Fruit fly (Drosophila melanogaster) whole organism: ENCODE results near the gene scny.
A peak's percentile ranks its signal among the peaks of the same experiment; 100 is the strongest.

Experiments used
- CG8478 ChIP-seq: fragments of >200 bp; optimal IDR thresholded peaks from 2 replicates; lab custom pipeline; 2018; ENCODE audit warnings: inconsistent platforms
- Dll ChIP-seq: fragments of >200 bp; optimal IDR thresholded peaks from 2 replicates; lab custom pipeline; 2017
- EcR ChIP-seq, 2 experiments: fragments of >200 bp; optimal IDR thresholded peaks; 2 replicates each; lab custom pipeline; 2017; ENCODE audit warnings: missing biosample characterization in 2 of 2, missing genetic modification characterization in 2 of 2, missing genetic modification reagents in 2 of 2
- pan ChIP-seq: fragments of >200 bp; optimal IDR thresholded peaks from 2 replicates; lab custom pipeline; 2017
- psq ChIP-seq: fragments of >200 bp; optimal IDR thresholded peaks from 2 replicates; lab custom pipeline; 2017
- usp ChIP-seq: fragments of >200 bp; optimal IDR thresholded peaks from 2 replicates; lab custom pipeline; 2017; ENCODE audit warnings: missing biosample characterization, missing genetic modification characterization, mixed read lengths

The scny gene

dm6 chr3L:5793967-5794366 is 25.2 kb downstream of the scny start, which contains the start of gene Bre1:
Gene Bre1, minus strand, starts transcription at chr3L:5794192.
- no peak for TF ChIP-seq EcR (GFP tag; optimal IDR thresholded peaks at IDR 0.05; lab: Kevin White, UChicago)
- TF ChIP-seq pan (lab: Kevin White, UChicago), result no peak
- no peak for TF ChIP-seq Dll (lab: Kevin White, UChicago)
- no peak for TF ChIP-seq CG8478
- no peak for TF ChIP-seq psq
- TF ChIP-seq usp (GFP tag; lab: Kevin White, UChicago), result no peak

dm6 chr3L:5796493-5796998 is 27.7 kb downstream of the scny start, which contains the start of gene Tektin-C:
Gene Tektin-C, minus strand, starts transcription at chr3L:5796543.
- no peak for TF ChIP-seq CG8478
- TF ChIP-seq EcR (GFP tag; optimal IDR thresholded peaks at IDR 0.05; lab: Kevin White, UChicago), result no peak
- TF ChIP-seq usp (GFP tag; lab: Kevin White, UChicago), result no peak
- no peak for TF ChIP-seq psq
- no peak for TF ChIP-seq pan (lab: Kevin White, UChicago)
- TF ChIP-seq Dll (lab: Kevin White, UChicago), result no peak

dm6 chr3L:5797274-5797673 is 28.5 kb downstream of the scny start:
- TF ChIP-seq psq (no peak), pan (lab: Kevin White, UChicago) (no peak), CG8478 (no peak), EcR (GFP tag; optimal IDR thresholded peaks at IDR 0.05; lab: Kevin White, UChicago) (no peak), usp (GFP tag; lab: Kevin White, UChicago) (no peak), Dll (lab: Kevin White, UChicago) (no peak)

dm6 chr3L:5802063-5802531 is 33.3 kb downstream of the scny start:
- TF ChIP-seq Dll (lab: Kevin White, UChicago) (no peak), usp (GFP tag; lab: Kevin White, UChicago) (no peak), CG8478 (no peak), pan (lab: Kevin White, UChicago) (no peak), psq (no peak), EcR (GFP tag; optimal IDR thresholded peaks at IDR 0.05; lab: Kevin White, UChicago) (no peak)

- no peak for TF ChIP-seq CG8478
- TF ChIP-seq EcR (GFP tag; optimal IDR thresholded peaks at IDR 0.05; lab: Kevin White, UChicago), result no peak
- TF ChIP-seq usp (GFP tag; lab: Kevin White, UChicago), result no peak
- TF ChIP-seq Dll (lab: Kevin White, UChicago), result no peak
- no peak for TF ChIP-seq pan (lab: Kevin White, UChicago)
- no peak for TF ChIP-seq psq
Measured at dm6 chr3L:5802733-5803132, 33.9 kb downstream of the scny start, which contains the start of gene CG42272. Gene CG42272, plus strand, starts transcription at chr3L:5803033.

- no peak for TF ChIP-seq pan (lab: Kevin White, UChicago)
- TF ChIP-seq usp (GFP tag; lab: Kevin White, UChicago), result no peak
- no peak for TF ChIP-seq EcR (GFP tag; optimal IDR thresholded peaks at IDR 0.05; lab: Kevin White, UChicago)
- TF ChIP-seq CG8478, result no peak
- no peak for TF ChIP-seq Dll (lab: Kevin White, UChicago)
Measured at dm6 chr3L:5807370-5808100, 38.7 kb downstream of the scny start.

dm6 chr3L:5808101-5808433 is 39.3 kb downstream of the scny start:
- TF ChIP-seq CG8478, result no peak
- TF ChIP-seq psq, result no peak
- no peak for TF ChIP-seq Dll (lab: Kevin White, UChicago)
- TF ChIP-seq EcR (GFP tag; optimal IDR thresholded peaks at IDR 0.05; lab: Kevin White, UChicago), result no peak
- TF ChIP-seq usp (GFP tag; lab: Kevin White, UChicago), result no peak
- TF ChIP-seq pan (lab: Kevin White, UChicago), result no peak

dm6 chr3L:5808540-5809200 is 39.9 kb downstream of the scny start:
- TF ChIP-seq psq, result no peak
- TF ChIP-seq pan (lab: Kevin White, UChicago), result peak; percentile 18

- TF ChIP-seq Dll (lab: Kevin White, UChicago) (no peak), psq (no peak), EcR (GFP tag; optimal IDR thresholded peaks at IDR 0.05; lab: Kevin White, UChicago) (no peak), pan (lab: Kevin White, UChicago) (no peak), usp (GFP tag; lab: Kevin White, UChicago) (no peak)
Measured at dm6 chr3L:5809201-5809584, 40.4 kb downstream of the scny start.

dm6 chr3L:5809642-5810279 is 41.0 kb downstream of the scny start:
- TF ChIP-seq usp (GFP tag; lab: Kevin White, UChicago), result no peak
- TF ChIP-seq CG8478, result no peak
- no peak for TF ChIP-seq Dll (lab: Kevin White, UChicago)
- no peak for TF ChIP-seq psq
- no peak for TF ChIP-seq EcR (GFP tag; optimal IDR thresholded peaks at IDR 0.05; lab: Kevin White, UChicago)
- TF ChIP-seq pan (lab: Kevin White, UChicago), result no peak

- TF ChIP-seq Dll (lab: Kevin White, UChicago), result no peak
- no peak for TF ChIP-seq CG8478
- no peak for TF ChIP-seq pan (lab: Kevin White, UChicago)
- no peak for TF ChIP-seq psq
- TF ChIP-seq usp (GFP tag; lab: Kevin White, UChicago), result no peak
Measured at dm6 chr3L:5810633-5811341, 42.0 kb downstream of the scny start, which contains the start of the genes S6k and kri. Gene S6k, minus strand, starts transcription at chr3L:5810931. Gene kri, plus strand, starts transcription at chr3L:5810973.
